Worm (Caenorhabditis elegans): ENCODE measurements around the gene inos-1.
A peak's percentile ranks its signal among the peaks of the same experiment; 100 is the strongest.

Gene inos-1

ce11 chrII:11726470-11727106 lies 26.5 kb upstream of the inos-1 start, which contains the start of gene F13D12.5 (continued):
- TF ChIP-seq D2030.7 (GFP tag; IDR thresholded peaks at IDR 0.05): peak; percentile 86
- peak; percentile 35; the same call in 1 of the 2 replicates for TF ChIP-seq B0019.2 (GFP tag; conservative IDR thresholded peaks at IDR 0.05)
- no peak for TF ChIP-seq Y53F4B.3 (GFP tag; IDR thresholded peaks at IDR 0.05)
- no peak for TF ChIP-seq F39B2.1 (GFP tag; IDR thresholded peaks at IDR 0.05)
- TF ChIP-seq dox-1 (GFP tag; IDR thresholded peaks at IDR 0.05): peak; percentile 43
- TF ChIP-seq zim-3 (tag; optimal IDR thresholded peaks at IDR 0.05): peak; percentile 44
- TF ChIP-seq B0035.1 (tag; optimal IDR thresholded peaks at IDR 0.05): no peak
- TF ChIP-seq somi-1 (GFP tag; optimal IDR thresholded peaks at IDR 0.05): no peak
- peak; percentile 94 for TF ChIP-seq madf-6 (GFP tag; IDR thresholded peaks at IDR 0.05)
- TF ChIP-seq lsl-1 (GFP tag; optimal IDR thresholded peaks at IDR 0.05): peak; percentile 94
- no peak for TF ChIP-seq snpc-4 (GFP tag; optimal IDR thresholded peaks at IDR 0.05)
- TF ChIP-seq snpc-4 (tag; optimal IDR thresholded peaks at IDR 0.05): peak in 1 of 4 experiments; percentile 1
- peak; percentile 87 for TF ChIP-seq zfh-2 (GFP tag; conservative IDR thresholded peaks at IDR 0.05)
- no peak for TF ChIP-seq ceh-100 (GFP tag; IDR thresholded peaks at IDR 0.05)
- TF ChIP-seq rcor-1 (GFP tag; IDR thresholded peaks at IDR 0.05): no peak
- TF ChIP-seq attf-5 (GFP tag; optimal IDR thresholded peaks at IDR 0.05): peak; percentile 7
- peak; percentile 2 for TF ChIP-seq tbp1 (GFP tag; optimal IDR thresholded peaks at IDR 0.05)
- TF ChIP-seq ztf-18 (tag; optimal IDR thresholded peaks at IDR 0.05): peak; percentile 6
- TF ChIP-seq Y56A3A.18 (GFP tag; IDR thresholded peaks at IDR 0.05): 0 out of 2 replicates have a peak, but pooled peaks have one; percentile 40
- no peak for TF ChIP-seq rpc-1 (optimal IDR thresholded peaks at IDR 0.05)
- no peak for TF ChIP-seq rpc-1 (tag; optimal IDR thresholded peaks at IDR 0.05)
- peak; percentile 39; the same call in 1 of the 2 replicates for TF ChIP-seq madf-3 (GFP tag; IDR thresholded peaks at IDR 0.05)
- TF ChIP-seq rec-8 (tag; optimal IDR thresholded peaks at IDR 0.05): no peak
- TF ChIP-seq ztf-22 (GFP tag; optimal IDR thresholded peaks at IDR 0.05): no peak
- TF ChIP-seq F37B4.10 (GFP tag; IDR thresholded peaks at IDR 0.05): no peak
- no peak for TF ChIP-seq let-607 (tag; optimal IDR thresholded peaks at IDR 0.05)
- TF ChIP-seq F52B5.7 (tag; optimal IDR thresholded peaks at IDR 0.05): no peak
- TF ChIP-seq hlh-12 (tag; optimal IDR thresholded peaks at IDR 0.05): no peak
- TF ChIP-seq C17E4.6 (GFP tag; IDR thresholded peaks at IDR 0.05): 0 out of 2 replicates have a peak, but pooled peaks have one; percentile 9
- no peak for TF ChIP-seq ceh-27 (GFP tag; optimal IDR thresholded peaks at IDR 0.05)
- TF ChIP-seq T26A5.8 (tag; optimal IDR thresholded peaks at IDR 0.05): no peak
- TF ChIP-seq cebp-1 (GFP tag; IDR thresholded peaks at IDR 0.05): no peak
- TF ChIP-seq cebp-1 (tag; optimal IDR thresholded peaks at IDR 0.05): peak; percentile 14
- peak; percentile 32 for TF ChIP-seq athp-1 (tag; optimal IDR thresholded peaks at IDR 0.05)
- peak in 2 of 3 experiments; percentile 5 to 52 for TF ChIP-seq lin-35 (GFP tag; optimal IDR thresholded peaks at IDR 0.05)
- TF ChIP-seq lin-26 (GFP tag; IDR thresholded peaks at IDR 0.05): 0 out of 2 replicates have a peak, but pooled peaks have one; percentile 60
- TF ChIP-seq dpl-1 (GFP tag; optimal IDR thresholded peaks at IDR 0.05): peak; percentile 74
- TF ChIP-seq B0261.1 (tag; optimal IDR thresholded peaks at IDR 0.05): no peak
- TF ChIP-seq gei-17 (GFP tag; optimal IDR thresholded peaks at IDR 0.05): no peak
- no peak for TF ChIP-seq him-1 (tag; optimal IDR thresholded peaks at IDR 0.05)
- TF ChIP-seq hmg-1.2 (GFP tag; IDR thresholded peaks at IDR 0.05): peak; percentile 18; the same call in 1 of the 2 replicates
- TF ChIP-seq nhr-120 (GFP tag; IDR thresholded peaks at IDR 0.05): no peak
- TF ChIP-seq ZK185.1 (tag; optimal IDR thresholded peaks at IDR 0.05; ENCODE audit: poor library complexity, severe bottlenecking): no peak
- peak; percentile 37 for TF ChIP-seq unc-130 (GFP tag; optimal IDR thresholded peaks at IDR 0.05)
- TF ChIP-seq C06A6.2 (GFP tag; conservative IDR thresholded peaks at IDR 0.05): no peak
- peak; percentile 88 for TF ChIP-seq efl-1 (GFP tag; optimal IDR thresholded peaks at IDR 0.05)
- TF ChIP-seq xnd-1 (tag; optimal IDR thresholded peaks at IDR 0.05): peak; percentile 82
- TF ChIP-seq hsf-1 (GFP tag; IDR thresholded peaks at IDR 0.05): peak; percentile 61; the same call in 1 of the 2 replicates

Data from whole organism, young adult.